Worm (Caenorhabditis elegans) whole organism, mixed stage, embryonic: Measurements from ENCODE around the gene ndx-6.

Experiments used
- lin-13 ChIP-seq: fragments of 150-350 bp; optimal IDR thresholded peaks from 2 replicates; lab custom pipeline; 2014; ENCODE audit warnings: missing biosample characterization, missing genetic modification characterization
- mep-1 ChIP-seq: fragments of 150-350 bp; optimal IDR thresholded peaks from 2 replicates; lab custom pipeline; 2017; ENCODE audit warnings: missing biosample characterization, missing genetic modification reagents, missing genetic modification characterization, inconsistent platforms
- nhr-237 ChIP-seq: fragments of 150-350 bp; optimal IDR thresholded peaks from 2 replicates; lab custom pipeline; 2014; ENCODE audit warnings: missing biosample characterization, missing genetic modification characterization
- nhr-28 ChIP-seq: fragments of 150-350 bp; optimal IDR thresholded peaks from 2 replicates; lab custom pipeline; 2014; ENCODE audit warnings: missing biosample characterization, missing genetic modification characterization
- unc-39 ChIP-seq: fragments of 150-350 bp; optimal IDR thresholded peaks from 2 replicates; lab custom pipeline; 2014; ENCODE audit warnings: missing biosample characterization, missing genetic modification characterization

DNA sequence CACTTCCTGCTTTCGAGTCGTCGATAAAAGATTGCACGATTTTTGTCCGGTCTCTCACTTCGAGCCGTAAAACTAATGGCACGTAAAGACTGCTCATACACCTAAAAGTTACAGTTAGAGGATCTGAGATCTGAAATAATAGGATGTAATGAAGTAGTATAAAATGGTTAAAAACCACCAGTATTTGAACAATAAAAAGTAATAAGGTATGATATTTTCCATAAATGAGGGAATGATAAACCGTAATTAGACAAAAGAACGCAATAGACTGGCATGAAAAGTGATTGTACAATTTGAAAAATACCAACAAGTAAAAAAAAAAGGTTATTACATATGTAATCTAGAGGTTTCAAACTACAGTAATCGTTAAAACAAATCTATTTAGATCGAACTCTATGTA lies 3.4 kb upstream of the ndx-6 start, which contains the start of gene brap-2:
- TF ChIP-seq nhr-237: no peak
- TF ChIP-seq lin-13: no peak
- no peak for TF ChIP-seq mep-1
- no peak for TF ChIP-seq unc-39 (tag; lab: Kevin White, UChicago)
- no peak for TF ChIP-seq nhr-28 (tag; lab: Kevin White, UChicago)
